Fruit fly (Drosophila melanogaster) whole organism, adult: ENCODE measurements around the gene CG8773.

ENCODE experiments used
- CG11617 ChIP-seq: fragments of 200-800 bp; sonication (Bioruptor generic); optimal IDR thresholded peaks from 2 replicates; lab custom pipeline; 2017; ENCODE audit warnings: mild to moderate bottlenecking, missing biosample characterization, missing genetic modification reagents, missing genetic modification characterization
- CG12768 ChIP-seq: fragments of 200-800 bp; sonication (Bioruptor generic); optimal IDR thresholded peaks from 2 replicates; lab custom pipeline; 2017; ENCODE audit warnings: missing biosample characterization, missing genetic modification characterization, mild to moderate bottlenecking, moderate library complexity, missing genetic modification reagents
- CG1620 ChIP-seq: fragments of 200-800 bp; sonication (Bioruptor generic); optimal IDR thresholded peaks from 2 replicates; lab custom pipeline; 2016; ENCODE audit warnings: missing biosample characterization, missing genetic modification characterization
- CG5204 ChIP-seq: fragments of 200-800 bp; sonication (Bioruptor generic); optimal IDR thresholded peaks from 2 replicates; lab custom pipeline; 2016; ENCODE audit warnings: missing biosample characterization, missing genetic modification characterization
- CG7045 ChIP-seq: fragments of 200-800 bp; sonication (Bioruptor generic); optimal IDR thresholded peaks from 2 replicates; lab custom pipeline; 2017; ENCODE audit warnings: missing biosample characterization, mild to moderate bottlenecking, missing genetic modification characterization
- CG7101 ChIP-seq: fragments of 200-800 bp; sonication (Bioruptor generic); optimal IDR thresholded peaks from 2 replicates; lab custom pipeline; 2018; ENCODE audit warnings: missing biosample characterization, mild to moderate bottlenecking, missing genetic modification characterization, moderate library complexity
- Crg-1 ChIP-seq: fragments of 200-800 bp; sonication (Bioruptor generic); optimal IDR thresholded peaks from 2 replicates; lab custom pipeline; 2016; ENCODE audit warnings: missing biosample characterization, missing genetic modification characterization
- tj ChIP-seq: fragments of 200-800 bp; sonication (Bioruptor generic); optimal IDR thresholded peaks from 3 replicates; lab custom pipeline; 2017; ENCODE audit warnings: missing biosample characterization, mild to moderate bottlenecking, missing genetic modification characterization, moderate library complexity

DNA sequence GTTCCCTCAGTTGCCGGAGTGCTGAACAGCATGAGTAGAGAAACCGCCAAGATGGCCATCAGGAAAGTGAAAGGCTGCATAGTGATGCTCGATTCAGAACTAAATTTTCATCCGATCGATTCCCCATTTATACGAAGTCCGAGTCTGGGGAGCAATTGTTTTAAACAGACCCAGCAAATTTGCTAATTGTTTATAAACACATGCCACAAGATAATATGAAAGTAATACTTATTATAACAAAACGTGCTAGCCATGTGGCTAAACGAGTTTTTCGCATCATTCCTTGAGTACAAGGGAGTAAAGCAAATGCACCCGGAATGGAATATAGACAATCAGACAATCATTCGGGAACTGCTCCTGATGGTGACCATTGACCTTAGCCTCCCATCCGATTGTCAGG is 18.5 kb downstream of the CG8773 start, which contains the start of gene CG44142:
- TF ChIP-seq CG7101 (tag; lab: Kevin White, UChicago) = no peak
- no peak for TF ChIP-seq CG5204
- TF ChIP-seq CG12768 (GFP tag; lab: Kevin White, UChicago) = no peak
- TF ChIP-seq tj (GFP tag; lab: Kevin White, UChicago) = no peak
- TF ChIP-seq CG1620 (GFP tag; lab: Kevin White, UChicago) = no peak
- no peak for TF ChIP-seq Crg-1 (GFP tag; lab: Kevin White, UChicago)
- TF ChIP-seq CG11617 = no peak
- no peak for TF ChIP-seq CG7045 (GFP tag; lab: Kevin White, UChicago)
